Fruit fly (Drosophila melanogaster) whole organism, embryonic: ENCODE results near the gene Hpr1.

ENCODE experiments used
- Ada2b ChIP-seq: fragments of 200-800 bp; sonication (Bioruptor generic); IDR thresholded peaks from 2 replicates; pipeline ENCODE4 v1.3.6; 2022; ENCODE audit warnings: missing biosample characterization, missing genetic modification characterization
- Adf1 ChIP-seq: fragments of 200-800 bp; sonication (Bioruptor generic); IDR thresholded peaks from 2 replicates; pipeline ENCODE4 v1.3.6; 2022; ENCODE audit warnings: missing biosample characterization, missing genetic modification characterization
- Awh ChIP-seq: fragments of 200-800 bp; sonication (Bioruptor generic); IDR thresholded peaks from 2 replicates; pipeline ENCODE4, ENCODE4 v1.3.6; 2022; ENCODE audit warnings: missing biosample characterization, missing genetic modification characterization
- B-H1 ChIP-seq: fragments of 200-800 bp; sonication (Bioruptor generic); IDR thresholded peaks from 3 replicates; pipeline ENCODE4 v1.3.6; 2022; ENCODE audit warnings: missing biosample characterization, missing genetic modification characterization
- CG1024 ChIP-seq: fragments of 200-800 bp; sonication (Bioruptor generic); IDR thresholded peaks from 2 replicates; pipeline ENCODE4 v1.3.6; 2022; ENCODE audit warnings: missing biosample characterization, missing genetic modification characterization
- CG10959 ChIP-seq: fragments of 200-800 bp; sonication (Bioruptor generic); IDR thresholded peaks from 2 replicates; pipeline ENCODE4 v1.3.6; 2022; ENCODE audit warnings: missing biosample characterization, missing genetic modification characterization
- CG12155 ChIP-seq: fragments of 200-800 bp; sonication (Bioruptor generic); optimal IDR thresholded peaks from 3 replicates; lab custom pipeline; 2016; ENCODE audit warnings: missing biosample characterization, missing genetic modification characterization
- CG14710 ChIP-seq: fragments of 200-800 bp; sonication (Bioruptor generic); optimal IDR thresholded peaks from 3 replicates; lab custom pipeline; 2019; ENCODE audit warnings: missing biosample characterization, mild to moderate bottlenecking, missing genetic modification characterization, moderate library complexity
- CG1602 ChIP-seq: fragments of 200-800 bp; sonication (Bioruptor generic); optimal IDR thresholded peaks from 3 replicates; lab custom pipeline; 2016; ENCODE audit warnings: missing biosample characterization, missing genetic modification characterization
- CG17568 ChIP-seq: fragments of 200-800 bp; sonication (Bioruptor generic); optimal IDR thresholded peaks from 2 replicates; lab custom pipeline; 2018; ENCODE audit warnings: missing biosample characterization, mild to moderate bottlenecking, missing genetic modification characterization, moderate library complexity
- CG18599 ChIP-seq: fragments of 200-800 bp; sonication (Bioruptor generic); optimal IDR thresholded peaks from 3 replicates; lab custom pipeline; 2017; ENCODE audit warnings: missing biosample characterization, missing genetic modification characterization, mild to moderate bottlenecking, moderate library complexity, missing genetic modification reagents
- CG2889 ChIP-seq: fragments of 200-800 bp; sonication (Bioruptor generic); IDR thresholded peaks from 3 replicates; pipeline ENCODE4 v1.3.6; 2022; ENCODE audit warnings: missing biosample characterization, missing genetic modification characterization
- CG30403 ChIP-seq: fragments of 200-800 bp; sonication (Bioruptor generic); optimal IDR thresholded peaks from 3 replicates; lab custom pipeline; 2016; ENCODE audit warnings: missing biosample characterization, missing genetic modification characterization
- CG31365 ChIP-seq: fragments of 200-800 bp; sonication (Bioruptor generic); optimal IDR thresholded peaks from 2 replicates; lab custom pipeline; 2018; ENCODE audit warnings: missing biosample characterization, mild to moderate bottlenecking, missing genetic modification characterization
- CG3281 ChIP-seq: fragments of 200-800 bp; sonication (Bioruptor generic); optimal IDR thresholded peaks from 3 replicates; lab custom pipeline; 2017; ENCODE audit warnings: missing biosample characterization, mild to moderate bottlenecking, missing genetic modification characterization
- CG3407 ChIP-seq: fragments of 200-800 bp; sonication (Bioruptor generic); optimal IDR thresholded peaks from 2 replicates; lab custom pipeline; 2018; ENCODE audit warnings: missing biosample characterization, mild to moderate bottlenecking, missing genetic modification characterization
- CG5180 ChIP-seq: fragments of 200-800 bp; sonication (Bioruptor generic); optimal IDR thresholded peaks from 3 replicates; lab custom pipeline; 2017; ENCODE audit warnings: missing biosample characterization, missing genetic modification characterization, mild to moderate bottlenecking, moderate library complexity, missing genetic modification reagents
- CG6175 ChIP-seq: fragments of 200-800 bp; sonication (Bioruptor generic); IDR thresholded peaks from 3 replicates; pipeline ENCODE4 v1.3.6; 2022; ENCODE audit warnings: missing biosample characterization, missing genetic modification characterization
- CG6272 ChIP-seq: fragments of 200-800 bp; sonication (Bioruptor generic); IDR thresholded peaks from 2 replicates; pipeline ENCODE4 v1.3.6; 2022; ENCODE audit warnings: missing biosample characterization, missing genetic modification characterization
- Camta ChIP-seq: fragments of 200-800 bp; sonication (Bioruptor generic); optimal IDR thresholded peaks from 2 replicates; lab custom pipeline; 2016; ENCODE audit warnings: missing biosample characterization, missing genetic modification characterization
- Dip3 ChIP-seq: fragments of 200-800 bp; sonication (Bioruptor generic); optimal IDR thresholded peaks from 3 replicates; lab custom pipeline; 2016; ENCODE audit warnings: missing biosample characterization, missing genetic modification characterization
- Doc3 ChIP-seq: fragments of 200-800 bp; sonication (Bioruptor generic); IDR thresholded peaks from 3 replicates; pipeline ENCODE4 v1.3.6; 2022; ENCODE audit warnings: missing biosample characterization, missing genetic modification characterization; ENCODE audit not compliant: partially characterized antibody
- Ets97D ChIP-seq: fragments of 200-800 bp; sonication (Bioruptor generic); optimal IDR thresholded peaks from 3 replicates; lab custom pipeline; 2016; ENCODE audit warnings: missing biosample characterization, missing genetic modification characterization
- H2.0 ChIP-seq: fragments of 200-800 bp; sonication (Bioruptor generic); IDR thresholded peaks from 2 replicates; pipeline ENCODE4 v1.3.6; 2022; ENCODE audit warnings: missing biosample characterization, missing genetic modification characterization
- HLH4C ChIP-seq: fragments of 200-800 bp; sonication (Bioruptor generic); IDR thresholded peaks from 3 replicates; pipeline ENCODE4 v1.3.6; 2022; ENCODE audit warnings: missing biosample characterization, missing genetic modification characterization; ENCODE audit not compliant: partially characterized antibody
- HmgZ ChIP-seq: fragments of 200-800 bp; sonication (Bioruptor generic); optimal IDR thresholded peaks from 2 replicates; lab custom pipeline; 2018; ENCODE audit warnings: missing biosample characterization, mild to moderate bottlenecking, missing genetic modification characterization
- Lim3 ChIP-seq: fragments of 200-800 bp; sonication (Bioruptor generic); IDR thresholded peaks from 2 replicates; pipeline ENCODE4 v1.3.6; 2022; ENCODE audit warnings: missing biosample characterization, missing genetic modification characterization
- Lpt ChIP-seq: fragments of >200 bp; optimal IDR thresholded peaks from 2 replicates; lab custom pipeline; 2018; ENCODE audit warnings: missing biosample characterization, missing genetic modification characterization
- Meics ChIP-seq: fragments of 200-800 bp; sonication (Bioruptor generic); optimal IDR thresholded peaks from 2 replicates; lab custom pipeline; 2017; ENCODE audit warnings: missing biosample characterization, mild to moderate bottlenecking, missing genetic modification characterization
- Mes4 ChIP-seq: fragments of 200-800 bp; sonication (Bioruptor generic); optimal IDR thresholded peaks from 2 replicates; lab custom pipeline; 2016; ENCODE audit warnings: missing biosample characterization, missing genetic modification characterization
- Opbp ChIP-seq: fragments of 200-800 bp; sonication (Bioruptor generic); IDR thresholded peaks from 3 replicates; pipeline ENCODE4 v1.3.6; 2022; ENCODE audit warnings: missing biosample characterization, missing genetic modification characterization; ENCODE audit not compliant: partially characterized antibody
- Rx ChIP-seq: fragments of 200-800 bp; sonication (Bioruptor generic); IDR thresholded peaks from 2 replicates; pipeline ENCODE4 v1.3.6; 2022; ENCODE audit warnings: missing biosample characterization, missing genetic modification characterization
- Spps ChIP-seq: fragments of 200-800 bp; sonication (Bioruptor generic); optimal IDR thresholded peaks from 2 replicates; lab custom pipeline; 2018; ENCODE audit warnings: missing biosample characterization, mild to moderate bottlenecking, missing genetic modification characterization
- Xrp1 ChIP-seq: fragments of 200-800 bp; sonication (Bioruptor generic); IDR thresholded peaks from 2 replicates; pipeline ENCODE4 v1.3.6; 2022; ENCODE audit warnings: missing biosample characterization, missing genetic modification characterization
- abd-A ChIP-seq: fragments of 200-800 bp; sonication (Bioruptor generic); optimal IDR thresholded peaks from 3 replicates; lab custom pipeline; 2019; ENCODE audit warnings: missing biosample characterization, mild to moderate bottlenecking, missing genetic modification characterization, moderate library complexity
- ara ChIP-seq: fragments of 200-800 bp; sonication (Bioruptor generic); IDR thresholded peaks from 2 replicates; pipeline ENCODE4 v1.3.6; 2022; ENCODE audit warnings: missing biosample characterization, missing genetic modification characterization
- crp ChIP-seq, 2 experiments: fragments of 200-800 bp; sonication (Bioruptor generic); optimal IDR thresholded peaks; 2 replicates in 1 of 2; 3 replicates in 1 of 2; lab custom pipeline; 2017; ENCODE audit warnings: missing biosample characterization in 2 of 2, missing genetic modification characterization in 2 of 2, mild to moderate bottlenecking in 1 of 2, moderate library complexity in 1 of 2
- fu2 ChIP-seq: fragments of 200-800 bp; sonication (Bioruptor generic); optimal IDR thresholded peaks from 2 replicates; lab custom pipeline; 2016; ENCODE audit warnings: missing biosample characterization, missing genetic modification characterization
- insv ChIP-seq, 2 experiments: fragments of 200-800 bp; sonication (Bioruptor generic); optimal IDR thresholded peaks; 3 replicates each; lab custom pipeline; 2016 to 2018; ENCODE audit warnings: missing biosample characterization in 2 of 2, missing genetic modification characterization in 2 of 2
- jumu ChIP-seq: fragments of 200-800 bp; sonication (Bioruptor generic); optimal IDR thresholded peaks from 3 replicates; lab custom pipeline; 2016; ENCODE audit warnings: missing biosample characterization, missing genetic modification characterization
- klu ChIP-seq: fragments of 200-800 bp; sonication (Bioruptor generic); IDR thresholded peaks from 2 replicates; pipeline ENCODE4 v1.3.6; 2022; ENCODE audit warnings: missing biosample characterization, missing genetic modification characterization
- lmd ChIP-seq: fragments of 200-800 bp; sonication (Bioruptor generic); IDR thresholded peaks from 2 replicates; pipeline ENCODE4 v1.3.6; 2022; ENCODE audit warnings: missing biosample characterization, missing genetic modification characterization
- otp ChIP-seq: fragments of 200-800 bp; sonication (Bioruptor generic); IDR thresholded peaks from 3 replicates; pipeline ENCODE4, ENCODE4 v1.3.6; 2022; ENCODE audit warnings: missing biosample characterization, missing genetic modification characterization
- sens-2 ChIP-seq: fragments of 200-800 bp; sonication (Bioruptor generic); IDR thresholded peaks from 2 replicates; pipeline ENCODE4 v1.3.6; 2022; ENCODE audit warnings: missing biosample characterization, missing genetic modification characterization
- sisA ChIP-seq: fragments of 200-800 bp; sonication (Bioruptor generic); IDR thresholded peaks from 2 replicates; pipeline ENCODE4 v1.3.6; 2022; ENCODE audit warnings: missing biosample characterization, missing genetic modification characterization
- slou ChIP-seq: fragments of 200-800 bp; sonication (Bioruptor generic); optimal IDR thresholded peaks from 3 replicates; lab custom pipeline; 2016; ENCODE audit warnings: missing biosample characterization, missing genetic modification characterization
- slp2 ChIP-seq: fragments of 200-800 bp; sonication (Bioruptor generic); optimal IDR thresholded peaks from 2 replicates; lab custom pipeline; 2016; ENCODE audit warnings: missing biosample characterization, missing genetic modification characterization
- sqz ChIP-seq: fragments of 200-800 bp; sonication (Bioruptor generic); optimal IDR thresholded peaks from 3 replicates; lab custom pipeline; 2018; ENCODE audit warnings: missing biosample characterization, mild to moderate bottlenecking, missing genetic modification characterization
- stwl ChIP-seq: fragments of 200-800 bp; sonication (Bioruptor generic); optimal IDR thresholded peaks from 3 replicates; lab custom pipeline; 2018; ENCODE audit warnings: missing biosample characterization, mild to moderate bottlenecking, missing genetic modification characterization, moderate library complexity
- tna ChIP-seq: fragments of 200-800 bp; sonication (Bioruptor generic); IDR thresholded peaks from 2 replicates; pipeline ENCODE4 v1.3.6; 2022; ENCODE audit warnings: missing biosample characterization, missing genetic modification characterization; ENCODE audit not compliant: partially characterized antibody
- wor ChIP-seq: fragments of 200-800 bp; sonication (Bioruptor generic); IDR thresholded peaks from 2 replicates; pipeline ENCODE4 v1.3.6; 2022; ENCODE audit warnings: missing biosample characterization, missing genetic modification characterization
- zfh1 ChIP-seq: fragments of 200-800 bp; sonication (Bioruptor generic); IDR thresholded peaks from 3 replicates; pipeline ENCODE4 v1.3.6; 2022; ENCODE audit warnings: missing biosample characterization, missing genetic modification characterization

Hpr1 gene

dm6 chr3R:5791497-5791896 lies 29.7 kb downstream of the Hpr1 start, which contains the start of gene Hpf1 (continued):
- TF ChIP-seq fu2 (GFP tag; lab: Kevin White, UChicago) (peak; percentile 99), CG3281 (peak; percentile 99), crp (GFP tag; optimal IDR thresholded peaks at IDR 0.05; lab: Kevin White, UChicago) (peak in 1 of 2 experiments; percentile 69), Meics (GFP tag; lab: Kevin White, UChicago) (peak; percentile 99), Lpt (GFP tag; lab: Kevin White, UChicago) (no peak), ara (GFP tag; lab: Robert Waterston, UW) (peak; percentile 96), sqz (GFP tag; lab: Kevin White, UChicago) (peak; percentile 91), CG3407 (peak; percentile 94), Xrp1 (GFP tag; lab: Robert Waterston, UW) (peak; percentile 99), CG6272 (GFP tag; lab: Robert Waterston, UW) (peak; percentile 98), Dip3 (peak; percentile 99), CG18599 (GFP tag; lab: Kevin White, UChicago) (peak; percentile 99), tna (no peak), klu (GFP tag; lab: Robert Waterston, UW) (peak; percentile 96), abd-A (tag; lab: Kevin White, UChicago) (no peak), CG5180 (peak; percentile 88), slou (GFP tag; lab: Kevin White, UChicago) (peak; percentile 96), HLH4C (GFP tag; lab: Robert Waterston, UW) (no peak), B-H1 (GFP tag; lab: Robert Waterston, UW) (peak; percentile 97), Doc3 (GFP tag; lab: Robert Waterston, UW) (no peak), Awh (GFP tag; lab: Robert Waterston, UW) (peak; percentile 94), CG6175 (GFP tag; lab: Robert Waterston, UW) (peak; percentile 94), sisA (GFP tag; lab: Robert Waterston, UW) (peak; percentile 98), Camta (GFP tag; lab: Kevin White, UChicago) (peak; percentile 98), H2.0 (GFP tag; lab: Robert Waterston, UW) (peak; percentile 97), CG2889 (GFP tag; lab: Robert Waterston, UW) (peak; percentile 96), stwl (peak; percentile 86), Rx (GFP tag; lab: Robert Waterston, UW) (peak; percentile 95), wor (GFP tag; lab: Robert Waterston, UW) (peak; percentile 95), HmgZ (tag; lab: Kevin White, UChicago) (peak; percentile 99), CG1024 (GFP tag; lab: Robert Waterston, UW) (peak; percentile 89), Mes4 (peak; percentile 97), sens-2 (peak; percentile 86), Opbp (GFP tag; lab: Robert Waterston, UW) (peak; percentile 61; the same call in 1 of the 3 replicates), otp (GFP tag; lab: Robert Waterston, UW) (peak; percentile 97), lmd (GFP tag; lab: Robert Waterston, UW) (peak; percentile 98), insv (GFP tag; optimal IDR thresholded peaks at IDR 0.05; lab: Kevin White, UChicago) (peak; percentile 58 to 81), CG1602 (peak; percentile 98), CG30403 (GFP tag; lab: Kevin White, UChicago) (peak; percentile 99), CG31365 (tag; lab: Kevin White, UChicago) (peak; percentile 90), Lim3 (GFP tag; lab: Robert Waterston, UW) (peak; percentile 85), CG17568 (GFP tag; lab: Kevin White, UChicago) (peak; percentile 97), CG14710 (tag; lab: Kevin White, UChicago) (peak; percentile 96), CG12155 (peak; percentile 98), slp2 (GFP tag; lab: Kevin White, UChicago) (peak; percentile 96), CG10959 (peak; percentile 93), Ets97D (GFP tag; lab: Kevin White, UChicago) (peak; percentile 94), Adf1 (GFP tag; lab: Robert Waterston, UW) (peak; percentile 84), zfh1 (GFP tag; lab: Robert Waterston, UW) (peak; percentile 98), Spps (tag; lab: Kevin White, UChicago) (peak; percentile 94), Ada2b (peak; percentile 97), jumu (GFP tag; lab: Kevin White, UChicago) (peak; percentile 98)
